Worm (Caenorhabditis elegans) whole organism, L3 larva: ENCODE measurements around the gene cox-6A.

Source experiments
- R02D3.7 ChIP-seq: fragments of 150-350 bp; optimal IDR thresholded peaks from 2 replicates; lab custom pipeline; 2014; ENCODE audit warnings: missing biosample characterization, missing genetic modification characterization
- aly-2 ChIP-seq: fragments of 150-350 bp; optimal IDR thresholded peaks from 2 replicates; lab custom pipeline; 2014; ENCODE audit warnings: missing biosample characterization, missing genetic modification characterization
- ama-1 ChIP-seq: fragments of 150-350 bp; optimal IDR thresholded peaks from 2 replicates; lab custom pipeline; 2018
- ceh-16 ChIP-seq: sonication (generic microtip); optimal IDR thresholded peaks from 2 replicates; lab custom pipeline; 2017; ENCODE audit warnings: missing biosample characterization, missing genetic modification characterization
- ceh-28 ChIP-seq: fragments of 150-350 bp; optimal IDR thresholded peaks from 2 replicates; lab custom pipeline; 2014; ENCODE audit warnings: missing biosample characterization, missing genetic modification reagents, missing genetic modification characterization
- ceh-9 ChIP-seq: sonication (generic microtip); optimal IDR thresholded peaks from 2 replicates; lab custom pipeline; 2018; ENCODE audit warnings: missing biosample characterization, missing genetic modification characterization
- egl-27 ChIP-seq: sonication (generic microtip); optimal IDR thresholded peaks from 4 replicates; lab custom pipeline; 2017; ENCODE audit warnings: missing biosample characterization, missing genetic modification reagents, missing genetic modification characterization
- egl-5 ChIP-seq: fragments of 150-350 bp; optimal IDR thresholded peaks from 2 replicates; lab custom pipeline; 2017; ENCODE audit warnings: missing biosample characterization, missing genetic modification reagents, missing genetic modification characterization, inconsistent platforms
- elt-1 ChIP-seq: fragments of 150-350 bp; optimal IDR thresholded peaks from 2 replicates; lab custom pipeline; 2014; ENCODE audit warnings: missing biosample characterization, missing genetic modification characterization
- elt-2 ChIP-seq: sonication (generic microtip); optimal IDR thresholded peaks from 2 replicates; lab custom pipeline; 2016; ENCODE audit warnings: missing genetic modification reagents, mild to moderate bottlenecking, missing genetic modification characterization, missing compliant biosample characterization
- elt-3 ChIP-seq, 3 experiments: fragments of 150-350 bp in 1 of 3; sonication (generic microtip) in 2 of 3; optimal IDR thresholded peaks; 2 replicates in 2 of 3; 4 replicates in 1 of 3; lab custom pipeline; 2014 to 2017; ENCODE audit warnings: missing biosample characterization in 3 of 3, missing genetic modification characterization in 3 of 3
- lin-15B ChIP-seq: fragments of 150-350 bp; optimal IDR thresholded peaks from 2 replicates; lab custom pipeline; 2014; ENCODE audit warnings: missing biosample characterization, missing genetic modification characterization
- lin-39 ChIP-seq: fragments of 150-350 bp; optimal IDR thresholded peaks from 2 replicates; lab custom pipeline; 2018; ENCODE audit warnings: missing biosample characterization, missing genetic modification reagents, missing genetic modification characterization
- mdl-1 ChIP-seq: fragments of 150-350 bp; optimal IDR thresholded peaks from 2 replicates; lab custom pipeline; 2014; ENCODE audit warnings: missing biosample characterization, missing genetic modification characterization
- mml-1 ChIP-seq: fragments of 150-350 bp; sonication (generic microtip); optimal IDR thresholded peaks from 3 replicates; lab custom pipeline; 2014; ENCODE audit warnings: missing biosample characterization, missing genetic modification characterization
- nhr-11 ChIP-seq: fragments of 150-350 bp; optimal IDR thresholded peaks from 2 replicates; lab custom pipeline; 2014; ENCODE audit warnings: missing biosample characterization, missing genetic modification characterization
- nhr-23 ChIP-seq: fragments of 150-350 bp; optimal IDR thresholded peaks from 2 replicates; lab custom pipeline; 2014; ENCODE audit warnings: missing biosample characterization, missing genetic modification reagents, missing genetic modification characterization
- nhr-237 ChIP-seq: fragments of 150-350 bp; optimal IDR thresholded peaks from 2 replicates; lab custom pipeline; 2014; ENCODE audit warnings: missing biosample characterization, missing genetic modification characterization
- nhr-25 ChIP-seq: sonication (generic microtip); optimal IDR thresholded peaks from 2 replicates; lab custom pipeline; 2017; ENCODE audit warnings: missing biosample characterization, missing genetic modification characterization
- nhr-43 ChIP-seq: sonication (generic microtip); optimal IDR thresholded peaks from 2 replicates; lab custom pipeline; 2016; ENCODE audit warnings: mild to moderate bottlenecking, missing genetic modification characterization, missing compliant biosample characterization; ENCODE audit not compliant: poor library complexity, severe bottlenecking
- nhr-67 ChIP-seq: fragments of 150-350 bp; optimal IDR thresholded peaks from 2 replicates; lab custom pipeline; 2014; ENCODE audit warnings: missing biosample characterization, missing genetic modification characterization
- nhr-77 ChIP-seq: fragments of 150-350 bp; optimal IDR thresholded peaks from 2 replicates; lab custom pipeline; 2014; ENCODE audit warnings: missing biosample characterization, missing genetic modification characterization
- sea-2 ChIP-seq: fragments of 150-350 bp; sonication (generic microtip); optimal IDR thresholded peaks from 4 replicates; lab custom pipeline; 2014; ENCODE audit warnings: missing biosample characterization, missing genetic modification reagents, missing genetic modification characterization
- snpc-4 ChIP-seq: fragments of 150-350 bp; optimal IDR thresholded peaks from 2 replicates; lab custom pipeline; 2014; ENCODE audit warnings: missing biosample characterization, missing genetic modification characterization
- tbx-2 ChIP-seq: sonication (generic microtip); optimal IDR thresholded peaks from 2 replicates; lab custom pipeline; 2016; ENCODE audit warnings: mild to moderate bottlenecking, missing genetic modification characterization, missing compliant biosample characterization
- unc-62 ChIP-seq: fragments of 150-350 bp; sonication (generic microtip); optimal IDR thresholded peaks from 4 replicates; lab custom pipeline; 2014; ENCODE audit warnings: missing biosample characterization, missing genetic modification reagents, missing genetic modification characterization
- zag-1 ChIP-seq: fragments of 150-350 bp; optimal IDR thresholded peaks from 2 replicates; lab custom pipeline; 2014; ENCODE audit warnings: missing biosample characterization, missing genetic modification characterization
- ztf-11 ChIP-seq: fragments of 150-350 bp; optimal IDR thresholded peaks from 2 replicates; lab custom pipeline; 2014; ENCODE audit warnings: missing biosample characterization, missing genetic modification characterization

Gene cox-6A

ce11 chrIII:5083304-5083703 lies 1.8 kb downstream of the cox-6A start:
- TF ChIP-seq nhr-43 (tag; lab: Kevin White, UChicago) = peak; percentile 34
- TF ChIP-seq nhr-11 (tag; lab: Kevin White, UChicago) = no peak
- no peak for TF ChIP-seq snpc-4 (tag; lab: Kevin White, UChicago)
- TF ChIP-seq ama-1 (lab: Kevin White, UChicago) = peak; percentile 41
- peak; percentile 3 for TF ChIP-seq elt-2 (tag; lab: Kevin White, UChicago)
- TF ChIP-seq, all 47 proteins: peak for 3

DNA sequence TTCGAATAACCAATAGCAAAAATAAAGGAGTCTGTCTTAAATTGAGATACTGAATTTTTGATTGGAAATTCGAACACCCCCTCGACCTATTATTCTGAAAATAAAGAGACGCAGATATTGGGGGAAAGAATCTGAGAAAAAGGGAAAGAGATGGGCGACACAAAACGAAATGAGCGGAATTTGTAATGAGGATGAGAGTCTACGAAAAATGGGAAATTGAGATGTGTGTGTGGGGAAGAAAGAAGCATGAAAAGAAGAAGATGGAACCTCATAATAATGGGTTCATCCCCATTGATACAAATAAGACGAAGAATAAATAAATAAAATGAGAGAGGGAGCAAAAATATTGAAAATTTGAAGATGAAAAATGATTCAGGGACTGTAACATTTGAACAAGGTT lies 4.0 kb downstream of the cox-6A start, which contains the start of gene cah-1:
TSS of gene cah-1 (minus strand) at position 101 of the 400 bp plus-strand sequence.
- TF ChIP-seq tbx-2 (tag; lab: Kevin White, UChicago) = no peak
- no peak for TF ChIP-seq mdl-1
- TF ChIP-seq lin-15B (tag; lab: Kevin White, UChicago) = peak; percentile 68

DNA sequence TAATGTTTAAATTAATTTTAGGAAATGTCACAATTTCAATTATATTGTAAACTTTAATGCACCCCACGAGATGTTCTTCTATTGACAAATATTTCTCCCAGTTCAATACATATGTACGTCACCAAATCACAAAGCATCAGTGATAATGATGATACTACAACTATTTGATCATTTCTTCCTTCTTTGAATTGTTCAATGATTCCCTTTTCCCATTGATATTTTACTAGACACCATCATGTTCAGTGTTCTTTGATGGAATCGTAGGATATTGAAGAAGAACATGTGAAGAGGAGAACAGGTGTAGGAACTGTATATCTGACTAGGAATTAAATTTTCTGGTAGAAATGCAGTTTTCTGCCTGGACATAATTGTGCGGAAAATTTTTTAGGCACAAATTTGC lies 8.0 kb downstream of the cox-6A start:
- TF ChIP-seq egl-5 (no peak), nhr-67 (tag; lab: Kevin White, UChicago) (no peak), nhr-25 (tag; lab: Kevin White, UChicago) (peak; percentile 6), aly-2 (no peak), sea-2 (no peak), nhr-23 (peak; percentile 27), nhr-43 (tag; lab: Kevin White, UChicago) (peak; percentile 67), ceh-9 (tag; lab: Kevin White, UChicago) (no peak), unc-62 (no peak)

DNA sequence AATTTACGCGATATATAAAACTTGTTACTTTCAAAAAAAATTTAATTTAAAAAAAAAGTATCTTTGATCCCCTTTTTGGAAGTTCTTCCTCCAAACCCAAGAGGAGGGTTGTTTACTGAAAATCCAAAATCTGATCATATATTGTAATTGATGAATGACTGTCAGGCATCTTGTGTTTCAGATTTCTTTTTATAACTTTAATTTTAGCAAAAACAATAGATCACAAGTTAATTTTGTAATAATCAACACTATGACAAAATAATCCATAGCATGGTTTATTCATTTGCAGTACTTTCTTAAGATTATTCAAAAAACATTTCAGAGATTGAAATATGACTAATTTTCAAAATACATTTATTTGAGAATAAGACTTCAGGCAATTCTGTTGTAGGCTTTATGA lies 10.8 kb downstream of the cox-6A start:
- TF ChIP-seq ama-1 (lab: Kevin White, UChicago) (peak; percentile 14), elt-1 (no peak), R02D3.7 (tag; lab: Kevin White, UChicago) (no peak), nhr-23 (no peak)
- TF ChIP-seq, all 47 proteins: peak for 1

ce11 chrIII:5094506-5094905 lies 13.0 kb downstream of the cox-6A start, which contains the start of gene F54D8.10:
TSS of gene F54D8.10 (plus strand) at chrIII:5094806.
- TF ChIP-seq lin-39 (tag; lab: Kevin White, UChicago) (no peak), ceh-28 (no peak), mdl-1 (no peak), zag-1 (tag; lab: Kevin White, UChicago) (no peak)

DNA sequence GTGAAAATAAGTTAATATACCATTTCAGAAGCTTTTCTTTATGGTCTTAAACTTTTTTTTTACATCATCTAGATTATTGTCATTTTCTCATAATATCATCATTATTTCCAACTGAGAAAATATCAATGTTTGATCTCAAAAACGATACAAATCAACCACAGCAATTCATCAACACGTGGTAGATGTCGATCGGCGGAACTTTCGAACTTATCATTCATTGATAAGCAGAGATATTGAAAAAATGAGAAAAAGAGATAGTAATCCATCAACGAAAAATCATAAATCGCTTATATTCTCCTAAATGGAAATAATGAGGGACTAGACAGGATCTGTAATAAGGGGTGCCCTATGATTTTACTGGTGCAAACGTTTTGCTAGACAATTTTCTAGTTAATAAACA lies 15.2 kb downstream of the cox-6A start:
- TF ChIP-seq ceh-9 (tag; lab: Kevin White, UChicago) (no peak), ztf-11 (tag; lab: Kevin White, UChicago) (no peak), nhr-25 (tag; lab: Kevin White, UChicago) (peak; percentile 32), ama-1 (lab: Kevin White, UChicago) (no peak), nhr-23 (peak; percentile 75), ceh-16 (tag; lab: Kevin White, UChicago) (no peak), nhr-237 (tag; lab: Kevin White, UChicago) (no peak), mml-1 (tag; lab: Kevin White, UChicago) (no peak), egl-27 (tag; lab: Kevin White, UChicago) (no peak), nhr-43 (tag; lab: Kevin White, UChicago) (peak; percentile 89), lin-39 (tag; lab: Kevin White, UChicago) (no peak), tbx-2 (tag; lab: Kevin White, UChicago) (no peak), unc-62 (no peak), elt-3 (tag; optimal IDR thresholded peaks at IDR 0.05; lab: Kevin White, UChicago) (peak; percentile 46 to 70 (median 48)), nhr-77 (no peak)

ce11 chrIII:5098740-5099276 lies 17.3 kb downstream of the cox-6A start:
- no peak for TF ChIP-seq elt-1

DNA sequence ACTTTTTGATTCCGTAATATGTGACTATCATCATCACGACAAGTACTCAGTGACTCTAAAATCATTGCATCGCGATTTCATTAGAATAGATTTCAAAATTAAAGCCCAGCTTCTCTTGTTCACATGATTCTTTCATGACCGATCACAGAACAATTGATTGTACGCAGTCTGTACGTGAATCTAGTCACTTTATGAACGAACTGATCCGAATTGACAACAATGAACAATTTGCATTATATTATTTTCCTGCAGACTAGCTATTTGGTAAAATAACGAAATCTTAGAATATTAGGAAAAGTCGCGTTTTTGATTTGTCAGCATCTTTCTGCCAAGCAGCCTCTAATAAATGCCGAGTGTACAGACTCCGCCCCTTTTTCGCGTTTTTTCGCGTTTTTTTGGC lies 18.0 kb downstream of the cox-6A start:
- no peak for TF ChIP-seq mml-1 (tag; lab: Kevin White, UChicago)
- TF ChIP-seq mdl-1 = no peak
- TF ChIP-seq nhr-43 (tag; lab: Kevin White, UChicago) = peak; percentile 33
